Fruit fly (Drosophila melanogaster): ENCODE measurements around the gene CNPYb.
A peak's percentile ranks its signal among the peaks of the same experiment; 100 is the strongest.

Gene CNPYb

dm6 chr3L:19072177-19072603 lies 23.8 kb downstream of the CNPYb start:
- peak; percentile 71 for TF ChIP-seq CG17801 (GFP tag; optimal IDR thresholded peaks at IDR 0.05; ENCODE audit: partially characterized antibody)

dm6 chr3L:19071173-19071844 lies 24.7 kb downstream of the CNPYb start:
- no peak for TF ChIP-seq CG17801 (GFP tag; optimal IDR thresholded peaks at IDR 0.05; ENCODE audit: partially characterized antibody)

dm6 chr3L:19063410-19063752 lies 32.6 kb downstream of the CNPYb start:
- TF ChIP-seq CG17801 (GFP tag; optimal IDR thresholded peaks at IDR 0.05; ENCODE audit: partially characterized antibody) = no peak

dm6 chr3L:19062472-19063409 lies 33.3 kb downstream of the CNPYb start, which contains the start of the genes Ugt316A1 and Sfxn2:
Ugt316A1 (minus strand) TSS chr3L:19062816.
Sfxn2 (plus strand) TSS chr3L:19063165.
- TF ChIP-seq CG17801 (GFP tag; optimal IDR thresholded peaks at IDR 0.05; ENCODE audit: partially characterized antibody) = peak; percentile 42

dm6 chr3L:19058824-19059223 lies 37.2 kb downstream of the CNPYb start:
- TF ChIP-seq CG17801 (GFP tag; optimal IDR thresholded peaks at IDR 0.05; ENCODE audit: partially characterized antibody) = no peak

- TF ChIP-seq CG17801 (GFP tag; optimal IDR thresholded peaks at IDR 0.05; ENCODE audit: partially characterized antibody) = no peak
Observed at dm6 chr3L:19056857-19057324, 39.1 kb downstream of the CNPYb start.

dm6 chr3L:19055064-19055463 lies 41.0 kb downstream of the CNPYb start:
- no peak for TF ChIP-seq CG17801 (GFP tag; optimal IDR thresholded peaks at IDR 0.05; ENCODE audit: partially characterized antibody)

dm6 chr3L:19054266-19054665 lies 41.8 kb downstream of the CNPYb start:
- TF ChIP-seq CG17801 (GFP tag; optimal IDR thresholded peaks at IDR 0.05; ENCODE audit: partially characterized antibody) = no peak

dm6 chr3L:19053339-19053818 lies 42.6 kb downstream of the CNPYb start, which contains the start of gene CG43407:
CG43407 (minus strand) TSS chr3L:19053389.
- no peak for TF ChIP-seq CG17801 (GFP tag; optimal IDR thresholded peaks at IDR 0.05; ENCODE audit: partially characterized antibody)

dm6 chr3L:19051926-19052325 lies 44.1 kb downstream of the CNPYb start, which contains the start of gene Acp76A:
Acp76A (minus strand) TSS chr3L:19052026.
- TF ChIP-seq CG17801 (GFP tag; optimal IDR thresholded peaks at IDR 0.05; ENCODE audit: partially characterized antibody) = no peak

- TF ChIP-seq CG17801 (GFP tag; optimal IDR thresholded peaks at IDR 0.05; ENCODE audit: partially characterized antibody) = no peak
Observed at dm6 chr3L:19049669-19050510, 46.1 kb downstream of the CNPYb start.

- no peak for TF ChIP-seq CG17801 (GFP tag; optimal IDR thresholded peaks at IDR 0.05; ENCODE audit: partially characterized antibody)
Observed at dm6 chr3L:19048761-19049160, 47.3 kb downstream of the CNPYb start.

- no peak for TF ChIP-seq CG17801 (GFP tag; optimal IDR thresholded peaks at IDR 0.05; ENCODE audit: partially characterized antibody)
Observed at dm6 chr3L:19048257-19048656, 47.8 kb downstream of the CNPYb start.

dm6 chr3L:19046389-19047042 lies 49.5 kb downstream of the CNPYb start:
- no peak for TF ChIP-seq CG17801 (GFP tag; optimal IDR thresholded peaks at IDR 0.05; ENCODE audit: partially characterized antibody)

All from ovary, adult (tissue).